Worm (Caenorhabditis elegans): ENCODE results near the gene srh-265.

- TF ChIP-seq scrt-1 (GFP tag; IDR thresholded peaks at IDR 0.05) (no peak), aly-1 (tag; optimal IDR thresholded peaks at IDR 0.05) (no peak), ama-1 (optimal IDR thresholded peaks at IDR 0.05) (no peak), flt-1 (GFP tag; IDR thresholded peaks at IDR 0.05) (no peak), hmg-4 (GFP tag; optimal IDR thresholded peaks at IDR 0.05) (no peak), pes-1 (GFP tag; IDR thresholded peaks at IDR 0.05) (no peak), hnd-1 (tag; optimal IDR thresholded peaks at IDR 0.05) (no peak), F13C5.2 (tag; optimal IDR thresholded peaks at IDR 0.05) (no peak), B0310.2 (tag; optimal IDR thresholded peaks at IDR 0.05) (no peak), hmbx-1 (tag; optimal IDR thresholded peaks at IDR 0.05) (no peak), tra-4 (tag; optimal IDR thresholded peaks at IDR 0.05) (no peak), ets-7 (tag; optimal IDR thresholded peaks at IDR 0.05) (no peak), tbx-11 (GFP tag; IDR thresholded peaks at IDR 0.05) (no peak), ceh-36 (tag; optimal IDR thresholded peaks at IDR 0.05) (no peak)
Measured at ce11 chrV:15392064-15392463, 24.0 kb upstream of the srh-265 start.

Data from whole organism, early embryonic.